Worm (Caenorhabditis elegans) whole organism, L2 larva: ENCODE measurements around the gene sra-31.

ENCODE experiments used
- F13H6.1 ChIP-seq: sonication (generic microtip); optimal IDR thresholded peaks from 2 replicates; lab custom pipeline; 2016; ENCODE audit warnings: missing genetic modification characterization, missing compliant biosample characterization
- ZK546.5 ChIP-seq: sonication (generic microtip); optimal IDR thresholded peaks from 2 replicates; lab custom pipeline; 2017; ENCODE audit warnings: missing biosample characterization, missing genetic modification characterization
- alr-1 ChIP-seq: fragments of 150-350 bp; optimal IDR thresholded peaks from 2 replicates; lab custom pipeline; 2014; ENCODE audit warnings: missing biosample characterization, missing genetic modification characterization
- ama-1 ChIP-seq: fragments of 150-350 bp; optimal IDR thresholded peaks from 2 replicates; lab custom pipeline; 2018; ENCODE audit warnings: inconsistent platforms
- ceh-82 ChIP-seq: fragments of 150-350 bp; optimal IDR thresholded peaks from 2 replicates; lab custom pipeline; 2014; ENCODE audit warnings: missing biosample characterization, missing genetic modification characterization
- fos-1 ChIP-seq: fragments of 150-350 bp; optimal IDR thresholded peaks from 2 replicates; lab custom pipeline; 2014; ENCODE audit warnings: missing biosample characterization, missing genetic modification characterization
- lin-11 ChIP-seq: fragments of 150-350 bp; sonication (generic microtip); optimal IDR thresholded peaks from 2 replicates; lab custom pipeline; 2014; ENCODE audit warnings: missing biosample characterization, missing genetic modification characterization, inconsistent platforms, mixed read lengths
- lin-13 ChIP-seq: fragments of 150-350 bp; optimal IDR thresholded peaks from 2 replicates; lab custom pipeline; 2014; ENCODE audit warnings: missing biosample characterization, missing genetic modification reagents, missing genetic modification characterization
- mab-5 ChIP-seq: fragments of 150-350 bp; optimal IDR thresholded peaks from 2 replicates; lab custom pipeline; 2014; ENCODE audit warnings: missing biosample characterization, missing genetic modification characterization
- nhr-11 ChIP-seq: fragments of 150-350 bp; optimal IDR thresholded peaks from 2 replicates; lab custom pipeline; 2014; ENCODE audit warnings: missing biosample characterization, missing genetic modification characterization
- nhr-129 ChIP-seq: fragments of 150-350 bp; optimal IDR thresholded peaks from 2 replicates; lab custom pipeline; 2014; ENCODE audit warnings: missing biosample characterization, missing genetic modification characterization
- snpc-4 ChIP-seq: fragments of 150-350 bp; optimal IDR thresholded peaks from 2 replicates; lab custom pipeline; 2014; ENCODE audit warnings: missing biosample characterization, missing genetic modification characterization
- unc-62 ChIP-seq: fragments of 150-350 bp; optimal IDR thresholded peaks from 2 replicates; lab custom pipeline; 2014; ENCODE audit warnings: missing biosample characterization, missing genetic modification reagents, missing genetic modification characterization

- no peak for TF ChIP-seq ama-1
- TF ChIP-seq nhr-11 (tag; lab: Kevin White, UChicago): no peak
- TF ChIP-seq ZK546.5: no peak
- TF ChIP-seq mab-5 (tag; lab: Kevin White, UChicago): no peak
- TF ChIP-seq lin-13 (GFP tag; lab: Kevin White, UChicago): no peak
- TF ChIP-seq lin-11: no peak
- no peak for TF ChIP-seq unc-62 (GFP tag; lab: Kevin White, UChicago)
- TF ChIP-seq alr-1 (tag; lab: Kevin White, UChicago): no peak
- TF ChIP-seq F13H6.1 (tag; lab: Kevin White, UChicago): no peak
- no peak for TF ChIP-seq nhr-129 (tag; lab: Kevin White, UChicago)
- no peak for TF ChIP-seq snpc-4 (tag; lab: Kevin White, UChicago)
- no peak for TF ChIP-seq fos-1 (tag; lab: Kevin White, UChicago)
- TF ChIP-seq ceh-82 (tag; lab: Kevin White, UChicago): no peak
These were observed 4.6 kb downstream of the sra-31 start, which contains the start of gene sra-28 for ce11 chrII:6573677-6574076.
